Fruit fly (Drosophila melanogaster) S2 (cell line): ENCODE results near the gene DAAM.

Experiments
- CG8478 ChIP-seq: fragments of >200 bp; optimal IDR thresholded peaks from 2 replicates; lab custom pipeline; 2018
- CTCF ChIP-seq, 2 experiments: fragments of >200 bp; optimal IDR thresholded peaks; 2 replicates each; lab custom pipeline; 2018

DNA sequence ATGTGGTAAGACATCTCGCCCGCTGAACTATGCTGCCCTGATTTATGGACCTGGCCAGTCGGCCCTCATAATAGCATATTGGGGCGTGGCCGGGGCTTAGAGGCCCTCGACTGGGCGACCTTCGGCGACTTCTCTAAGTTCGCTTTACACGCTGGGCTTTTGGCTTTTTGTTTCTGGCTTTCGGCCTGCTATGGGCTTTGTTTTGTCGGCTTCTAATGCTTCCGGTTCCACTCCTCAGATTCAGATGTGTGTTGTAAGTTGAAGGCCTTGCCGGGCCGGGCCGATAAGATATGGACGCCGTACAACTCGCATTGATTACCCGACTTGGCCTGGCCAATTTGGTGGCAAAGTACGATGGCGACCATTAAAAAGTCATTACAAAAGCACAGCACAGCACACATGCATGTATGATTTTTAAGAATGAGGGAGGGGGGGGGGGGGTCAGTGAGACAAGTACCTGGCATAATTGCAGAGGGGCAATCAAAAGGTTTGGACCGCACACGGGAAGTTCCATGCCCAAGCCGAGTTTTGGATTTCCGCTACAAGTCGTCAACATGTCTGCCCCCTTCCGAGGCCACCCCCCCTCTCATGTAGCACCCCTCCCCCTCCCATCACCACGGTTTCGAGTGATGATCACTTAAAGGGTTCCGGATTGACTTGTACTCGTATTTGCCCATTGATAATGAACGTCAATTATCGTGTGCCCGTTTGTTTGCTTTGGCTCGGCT is 59.5 kb downstream of the DAAM start:
- no peak for TF ChIP-seq CG8478 (lab: Kevin White, UChicago)
- no peak for TF ChIP-seq CTCF (optimal IDR thresholded peaks at IDR 0.05; lab: Kevin White, UChicago)
